Worm (Caenorhabditis elegans) whole organism, L4/young adult: ENCODE data around the gene cdh-1.

ENCODE experiments used
- W03F9.2 ChIP-seq: fragments of 150-350 bp; optimal IDR thresholded peaks from 2 replicates; lab custom pipeline; 2014; ENCODE audit warnings: missing biosample characterization, missing genetic modification characterization
- dao-5 ChIP-seq: sonication (generic microtip); optimal IDR thresholded peaks from 2 replicates; lab custom pipeline; 2016; ENCODE audit warnings: missing genotype, missing genetic modification characterization, moderate library complexity, missing compliant biosample characterization
- him-1 ChIP-seq: sonication (generic microtip); optimal IDR thresholded peaks from 2 replicates; lab custom pipeline; 2016; ENCODE audit warnings: missing genotype, missing genetic modification reagents, missing genetic modification characterization, missing compliant biosample characterization

Gene cdh-1

ce11 chrIII:2946101-2946500 is 35.4 kb downstream of the cdh-1 start, which contains the start of gene H05C05.4:
Gene H05C05.4 (minus strand): TSS chrIII:2946201.
- no peak for TF ChIP-seq W03F9.2 (tag; lab: Kevin White, UChicago)
- TF ChIP-seq him-1 (tag; lab: Kevin White, UChicago): no peak
- no peak for TF ChIP-seq dao-5 (tag; lab: Kevin White, UChicago)

ce11 chrIII:2946626-2947168 is 36.0 kb downstream of the cdh-1 start, which contains the start of gene H05C05.1:
Gene H05C05.1 (plus strand): TSS chrIII:2947118.
- TF ChIP-seq dao-5 (tag; lab: Kevin White, UChicago) (no peak), him-1 (tag; lab: Kevin White, UChicago) (no peak), W03F9.2 (tag; lab: Kevin White, UChicago) (no peak)

- TF ChIP-seq him-1 (tag; lab: Kevin White, UChicago): no peak
- no peak for TF ChIP-seq W03F9.2 (tag; lab: Kevin White, UChicago)
- TF ChIP-seq dao-5 (tag; lab: Kevin White, UChicago): no peak
Observed at ce11 chrIII:2947251-2947650, 36.5 kb downstream of the cdh-1 start.

DNA sequence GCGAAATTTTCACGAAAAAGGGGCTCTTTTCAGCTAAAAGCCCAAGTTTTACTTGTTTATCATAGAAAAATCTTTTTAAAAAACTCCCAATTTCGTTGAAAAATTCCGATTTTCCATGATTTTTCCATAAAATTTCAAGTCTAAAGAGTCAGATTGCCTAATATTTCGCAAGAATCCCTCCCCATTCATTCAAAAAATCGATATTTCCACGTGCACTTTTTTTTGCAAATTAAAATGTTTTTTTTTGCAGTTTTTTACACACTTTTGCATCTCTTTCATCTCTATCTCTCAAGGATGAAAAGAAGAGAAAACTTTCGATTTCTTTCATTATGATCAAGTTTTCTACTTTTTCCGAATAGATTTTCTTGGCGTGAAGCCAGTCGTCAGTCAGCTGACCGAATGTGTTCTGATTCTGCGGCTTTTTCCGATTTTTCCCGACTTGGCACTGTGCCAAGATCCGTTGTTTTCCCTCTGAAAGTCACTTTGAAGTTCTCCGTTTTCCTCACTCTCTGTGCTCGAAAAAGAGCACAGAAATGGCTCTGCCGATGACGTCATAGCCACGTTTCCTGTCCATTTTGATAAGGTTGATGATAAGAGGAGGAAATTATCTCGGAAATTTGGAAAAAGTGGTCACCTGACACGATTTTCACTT is 37.7 kb downstream of the cdh-1 start:
- no peak for TF ChIP-seq him-1 (tag; lab: Kevin White, UChicago)
- no peak for TF ChIP-seq W03F9.2 (tag; lab: Kevin White, UChicago)
- TF ChIP-seq dao-5 (tag; lab: Kevin White, UChicago): no peak

DNA sequence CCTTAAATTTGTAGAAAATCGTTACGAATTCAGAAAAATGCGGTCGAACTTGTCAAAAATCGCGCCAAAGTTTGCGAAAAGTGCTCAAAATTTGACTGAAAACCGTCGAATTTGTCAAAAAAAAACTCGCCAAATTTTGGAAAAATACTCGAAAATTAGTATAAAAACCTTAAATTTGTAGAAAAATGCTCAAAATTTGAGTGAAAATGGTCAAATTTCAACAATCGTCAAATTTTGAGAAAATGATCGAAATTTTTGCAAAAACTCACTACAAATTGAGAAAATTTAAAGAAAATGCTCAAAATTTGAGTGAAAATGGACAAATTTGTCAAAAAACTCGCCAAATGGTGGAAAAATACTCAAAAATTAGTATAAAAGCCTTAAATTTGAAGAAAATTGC is 41.7 kb downstream of the cdh-1 start:
- TF ChIP-seq W03F9.2 (tag; lab: Kevin White, UChicago): no peak
- no peak for TF ChIP-seq dao-5 (tag; lab: Kevin White, UChicago)
- TF ChIP-seq him-1 (tag; lab: Kevin White, UChicago): no peak

- no peak for TF ChIP-seq him-1 (tag; lab: Kevin White, UChicago)
- TF ChIP-seq W03F9.2 (tag; lab: Kevin White, UChicago): no peak
- no peak for TF ChIP-seq dao-5 (tag; lab: Kevin White, UChicago)
Observed at ce11 chrIII:2961840-2962239, 51.1 kb downstream of the cdh-1 start.

- TF ChIP-seq him-1 (tag; lab: Kevin White, UChicago): no peak
- TF ChIP-seq dao-5 (tag; lab: Kevin White, UChicago): no peak
- TF ChIP-seq W03F9.2 (tag; lab: Kevin White, UChicago): no peak
Observed at ce11 chrIII:2965534-2965933, 54.8 kb downstream of the cdh-1 start, which contains the start of gene H05C05.2. Gene H05C05.2 (minus strand): TSS chrIII:2965634.

- TF ChIP-seq W03F9.2 (tag; lab: Kevin White, UChicago) (peak; percentile 32), him-1 (tag; lab: Kevin White, UChicago) (no peak), dao-5 (tag; lab: Kevin White, UChicago) (no peak)
Observed at ce11 chrIII:2966462-2966861, 55.8 kb downstream of the cdh-1 start.

ce11 chrIII:2970251-2970650 is 59.5 kb downstream of the cdh-1 start:
- no peak for TF ChIP-seq him-1 (tag; lab: Kevin White, UChicago)

DNA sequence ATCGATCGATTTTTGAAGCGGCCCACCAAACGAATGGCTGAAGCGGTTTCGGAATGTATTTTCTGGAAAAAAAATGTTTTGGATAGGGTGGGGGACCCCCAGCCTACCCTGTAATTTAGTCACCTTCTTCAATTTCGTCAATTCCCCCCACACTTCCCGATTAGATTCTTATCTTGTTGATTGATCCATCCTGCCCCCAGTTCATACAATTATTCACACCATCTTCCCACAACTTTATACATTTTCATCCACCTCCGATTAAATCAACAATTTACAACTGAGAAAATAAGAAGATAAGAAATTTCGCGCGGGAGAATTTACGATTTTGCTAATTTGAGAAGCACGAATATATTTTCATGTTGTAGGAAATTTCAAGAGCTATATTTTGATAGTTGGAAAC is 62.3 kb downstream of the cdh-1 start:
- TF ChIP-seq dao-5 (tag; lab: Kevin White, UChicago) (no peak), W03F9.2 (tag; lab: Kevin White, UChicago) (no peak), him-1 (tag; lab: Kevin White, UChicago) (no peak)

DNA sequence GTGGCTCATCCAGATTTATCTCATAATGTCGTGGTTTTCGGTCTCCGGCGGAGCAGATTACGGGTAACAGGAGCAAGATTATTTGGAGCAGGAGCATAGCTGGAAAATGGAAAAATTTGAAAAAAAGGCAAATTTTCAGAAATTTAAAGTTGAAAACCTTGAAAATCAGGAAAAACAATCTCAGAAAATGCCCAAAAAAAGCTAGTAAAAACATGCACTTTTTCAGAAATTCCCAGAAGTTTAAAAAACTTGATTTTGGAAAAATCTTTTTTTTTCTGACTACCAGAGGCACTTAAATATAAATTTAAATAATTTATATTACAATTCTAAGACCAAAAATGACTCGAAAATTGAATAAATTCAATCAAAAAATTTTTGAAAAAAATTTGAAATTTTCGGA is 65.0 kb downstream of the cdh-1 start, which contains the start of gene Y55D5A.3:
Gene Y55D5A.3 (minus strand): TSS at position 101 of the 400 bp plus-strand sequence.
- TF ChIP-seq him-1 (tag; lab: Kevin White, UChicago) (no peak), W03F9.2 (tag; lab: Kevin White, UChicago) (no peak), dao-5 (tag; lab: Kevin White, UChicago) (no peak)

DNA sequence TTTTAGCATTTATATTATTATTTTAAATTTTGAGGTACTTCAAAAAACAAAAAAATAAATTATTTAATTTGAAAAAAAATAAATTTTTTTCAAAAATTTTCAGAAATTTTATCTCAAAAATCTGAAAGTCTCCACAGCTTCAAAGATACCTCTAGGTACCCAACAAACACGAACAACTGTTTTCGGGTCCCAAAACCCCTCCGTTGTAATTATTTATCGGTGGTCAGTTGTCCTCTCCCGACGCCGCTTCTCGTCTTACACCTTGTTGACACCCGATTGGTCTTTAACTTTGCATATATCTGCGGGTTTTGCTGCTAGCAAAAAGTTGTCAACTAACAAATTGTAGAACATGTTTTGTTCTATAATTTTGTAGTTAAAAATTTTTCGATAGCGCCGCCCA is 65.5 kb downstream of the cdh-1 start:
- TF ChIP-seq him-1 (tag; lab: Kevin White, UChicago) (no peak), dao-5 (tag; lab: Kevin White, UChicago) (no peak), W03F9.2 (tag; lab: Kevin White, UChicago) (no peak)

DNA sequence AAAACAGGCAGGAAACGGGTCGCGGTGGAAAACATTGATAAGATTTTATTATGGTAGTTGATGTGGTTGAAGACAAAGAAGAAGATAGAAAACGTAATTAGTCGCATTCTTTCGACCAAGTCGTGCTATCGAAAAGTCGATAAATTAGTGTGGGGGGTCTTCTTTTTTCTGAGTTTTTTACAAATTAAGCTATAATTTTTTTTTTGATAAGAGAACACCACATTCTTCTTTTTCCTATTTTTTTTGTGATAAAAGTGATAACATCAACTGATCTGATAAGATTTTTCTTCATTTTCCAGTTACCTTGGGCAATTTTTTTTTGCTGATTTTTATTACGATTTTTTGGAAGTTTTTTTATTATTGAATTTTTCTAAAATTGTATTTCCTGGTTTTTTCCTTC is 70.2 kb downstream of the cdh-1 start:
- TF ChIP-seq him-1 (tag; lab: Kevin White, UChicago) (no peak), W03F9.2 (tag; lab: Kevin White, UChicago) (no peak), dao-5 (tag; lab: Kevin White, UChicago) (no peak)

ce11 chrIII:2982109-2982508 is 71.4 kb downstream of the cdh-1 start, which contains the start of gene Y55D5A.1:
Gene Y55D5A.1 (plus strand): TSS chrIII:2982409.
- TF ChIP-seq dao-5 (tag; lab: Kevin White, UChicago) (no peak), W03F9.2 (tag; lab: Kevin White, UChicago) (no peak), him-1 (tag; lab: Kevin White, UChicago) (no peak)
